Worm (Caenorhabditis elegans) whole organism, L4 larva: ENCODE measurements around the gene srw-118.

Experiments used
- F44E2.7 ChIP-seq: fragments of 200-800 bp; sonication (Bioruptor generic); IDR thresholded peaks from 2 replicates; pipeline ENCODE4 v2.1.2; 2022; ENCODE audit warnings: missing genetic modification characterization, missing compliant biosample characterization
- F49E8.2 ChIP-seq: sonication (generic microtip); optimal IDR thresholded peaks from 2 replicates; lab custom pipeline; 2016; ENCODE audit warnings: missing compliant biosample characterization, mild to moderate bottlenecking, missing genetic modification characterization, borderline replicate concordance
- aha-1 ChIP-seq: fragments of 150-350 bp; peaks from one replicate; lab custom pipeline; 2014; ENCODE audit warnings: missing biosample characterization, missing genetic modification characterization
- aly-2 ChIP-seq: sonication (generic microtip); optimal IDR thresholded peaks from 2 replicates; lab custom pipeline; 2018; ENCODE audit warnings: missing biosample characterization, missing genetic modification characterization
- ceh-44 ChIP-seq: fragments of 200-800 bp; sonication (Bioruptor generic); IDR thresholded peaks from 2 replicates; pipeline ENCODE4 v1.3.6; 2022; ENCODE audit warnings: missing genetic modification reagents, missing genetic modification characterization, missing compliant biosample characterization
- ceh-82 ChIP-seq: sonication (generic microtip); optimal IDR thresholded peaks from 2 replicates; lab custom pipeline; 2017; ENCODE audit warnings: missing biosample characterization, missing genetic modification characterization
- ctbp-1 ChIP-seq: fragments of 200-800 bp; sonication (Bioruptor generic); IDR thresholded peaks from 2 replicates; pipeline ENCODE4 v1.3.6; 2022; ENCODE audit warnings: missing genetic modification reagents, missing genetic modification characterization, missing compliant biosample characterization
- daf-19 ChIP-seq: fragments of 200-800 bp; sonication (Bioruptor generic); conservative IDR thresholded peaks from 2 replicates; pipeline ENCODE4 v1.3.6; 2022; ENCODE audit warnings: missing genetic modification characterization, missing compliant biosample characterization
- hif-1 ChIP-seq, 2 experiments: sonication (generic microtip); optimal IDR thresholded peaks; 2 replicates each; lab custom pipeline; 2016 to 2017; ENCODE audit warnings: missing compliant biosample characterization in 2 of 2, missing genetic modification characterization in 2 of 2, missing genetic modification reagents in 2 of 2, missing genotype in 2 of 2, mild to moderate bottlenecking in 1 of 2
- hlh-11 ChIP-seq: fragments of 200-800 bp; sonication (Bioruptor generic); optimal IDR thresholded peaks from 2 replicates; lab custom pipeline; 2018; ENCODE audit warnings: mild to moderate bottlenecking, missing genetic modification characterization, missing compliant biosample characterization
- hlh-30 ChIP-seq: sonication (generic microtip); optimal IDR thresholded peaks from 2 replicates; lab custom pipeline; 2017; ENCODE audit warnings: antibody characterized with exemption, mild to moderate bottlenecking, missing genetic modification characterization, missing compliant biosample characterization; ENCODE audit not compliant: insufficient read depth
- hmg-1.1 ChIP-seq: fragments of 200-800 bp; sonication (Bioruptor generic); IDR thresholded peaks from 2 replicates; pipeline ENCODE4 v1.3.6; 2022; ENCODE audit warnings: missing genetic modification reagents, missing genetic modification characterization, missing compliant biosample characterization
- lim-7 ChIP-seq: fragments of 200-800 bp; sonication (Bioruptor generic); IDR thresholded peaks from 2 replicates; pipeline ENCODE4 v1.3.6; 2022; ENCODE audit warnings: missing genetic modification characterization, missing compliant biosample characterization
- lin-1 ChIP-seq: fragments of 200-800 bp; sonication (Bioruptor generic); IDR thresholded peaks from 2 replicates; pipeline ENCODE4 v1.3.6; 2022; ENCODE audit warnings: missing genetic modification reagents, missing genetic modification characterization, missing compliant biosample characterization
- lin-15B ChIP-seq: fragments of 150-350 bp; sonication (generic microtip); optimal IDR thresholded peaks from 3 replicates; lab custom pipeline; 2014; ENCODE audit warnings: missing biosample characterization, missing genetic modification characterization
- lin-38 ChIP-seq: fragments of 200-800 bp; sonication (Bioruptor generic); IDR thresholded peaks from 2 replicates; pipeline ENCODE4 v1.3.6; 2022; ENCODE audit warnings: missing genetic modification reagents, missing genetic modification characterization, missing compliant biosample characterization
- lin-39 ChIP-seq: fragments of 150-350 bp; optimal IDR thresholded peaks from 2 replicates; lab custom pipeline; 2014; ENCODE audit warnings: missing biosample characterization, missing genetic modification reagents, missing genetic modification characterization
- mdl-1 ChIP-seq, 2 experiments: fragments of 150-350 bp in 1 of 2; sonication (generic microtip) in 1 of 2; optimal IDR thresholded peaks; 2 replicates each; lab custom pipeline; 2014 to 2017; ENCODE audit warnings: missing biosample characterization in 2 of 2, missing genetic modification characterization in 2 of 2
- mdt-29 ChIP-seq: fragments of 200-800 bp; sonication (Bioruptor generic); IDR thresholded peaks from 2 replicates; pipeline ENCODE4 v1.3.6; 2022; ENCODE audit warnings: missing genetic modification reagents, missing genetic modification characterization, missing compliant biosample characterization
- mxl-2 ChIP-seq: fragments of 200-800 bp; sonication (Bioruptor generic); conservative IDR thresholded peaks from 2 replicates; pipeline ENCODE4 v1.3.6; 2022; ENCODE audit warnings: missing genetic modification reagents, missing genetic modification characterization, missing compliant biosample characterization
- nhr-11 ChIP-seq: fragments of 150-350 bp; optimal IDR thresholded peaks from 2 replicates; lab custom pipeline; 2014; ENCODE audit warnings: missing biosample characterization, missing genetic modification characterization
- nhr-237 ChIP-seq: sonication (generic microtip); optimal IDR thresholded peaks from 2 replicates; lab custom pipeline; 2017; ENCODE audit warnings: missing biosample characterization, missing genetic modification characterization
- nhr-48 ChIP-seq: sonication (generic microtip); optimal IDR thresholded peaks from 2 replicates; lab custom pipeline; 2016; ENCODE audit warnings: mild to moderate bottlenecking, missing genetic modification characterization, missing compliant biosample characterization
- nhr-76 ChIP-seq: fragments of 150-350 bp; optimal IDR thresholded peaks from 2 replicates; lab custom pipeline; 2014; ENCODE audit warnings: missing biosample characterization, missing genetic modification characterization
- php-3 ChIP-seq: fragments of 200-800 bp; sonication (Bioruptor generic); IDR thresholded peaks from 2 replicates; pipeline ENCODE4 v1.3.6; 2022; ENCODE audit warnings: missing genetic modification reagents, missing genetic modification characterization, missing compliant biosample characterization
- pqm-1 ChIP-seq: sonication (generic microtip); optimal IDR thresholded peaks from 2 replicates; lab custom pipeline; 2017; ENCODE audit warnings: missing biosample characterization, missing genetic modification characterization
- rbr-2 ChIP-seq: sonication (generic microtip); optimal IDR thresholded peaks from 2 replicates; lab custom pipeline; 2016; ENCODE audit warnings: missing genotype, missing genetic modification characterization, missing compliant biosample characterization
- set-16 ChIP-seq: fragments of 200-800 bp; sonication (Bioruptor generic); IDR thresholded peaks from 2 replicates; pipeline ENCODE4 v1.3.6; 2022; ENCODE audit warnings: missing genetic modification reagents, missing genetic modification characterization, missing compliant biosample characterization
- skn-1 ChIP-seq: fragments of 150-350 bp; optimal IDR thresholded peaks from 2 replicates; lab custom pipeline; 2014; ENCODE audit warnings: missing biosample characterization, missing genetic modification characterization
- spr-1 ChIP-seq: sonication (generic microtip); optimal IDR thresholded peaks from 2 replicates; lab custom pipeline; 2016; ENCODE audit warnings: mild to moderate bottlenecking, missing genetic modification characterization, missing compliant biosample characterization
- unc-62 ChIP-seq, 3 experiments: fragments of 150-350 bp in 1 of 3; sonication (generic microtip); optimal IDR thresholded peaks in 2 of 3; peaks in 1 of 3; 1 replicate in 1 of 3; 2 replicates in 2 of 3; lab custom pipeline; 2014 to 2017; ENCODE audit warnings: missing biosample characterization in 3 of 3, missing genetic modification characterization in 3 of 3, missing genetic modification reagents in 3 of 3, missing genotype in 1 of 3
- vab-7 ChIP-seq: fragments of 200-800 bp; sonication (Bioruptor generic); IDR thresholded peaks from 2 replicates; pipeline ENCODE4 v1.3.6; 2022; ENCODE audit warnings: missing genetic modification reagents, missing genetic modification characterization, missing compliant biosample characterization
- zfp-2 ChIP-seq: sonication (generic microtip); optimal IDR thresholded peaks from 2 replicates; lab custom pipeline; 2016; ENCODE audit warnings: mild to moderate bottlenecking, missing genetic modification characterization, missing compliant biosample characterization
- zip-11 ChIP-seq: fragments of 200-800 bp; sonication (Bioruptor generic); IDR thresholded peaks from 2 replicates; pipeline ENCODE4 v1.3.6; 2022; ENCODE audit warnings: missing genetic modification characterization, missing compliant biosample characterization
- zip-2 ChIP-seq: fragments of 150-350 bp; optimal IDR thresholded peaks from 2 replicates; lab custom pipeline; 2014; ENCODE audit warnings: missing biosample characterization, missing genetic modification characterization

The srw-118 gene

DNA sequence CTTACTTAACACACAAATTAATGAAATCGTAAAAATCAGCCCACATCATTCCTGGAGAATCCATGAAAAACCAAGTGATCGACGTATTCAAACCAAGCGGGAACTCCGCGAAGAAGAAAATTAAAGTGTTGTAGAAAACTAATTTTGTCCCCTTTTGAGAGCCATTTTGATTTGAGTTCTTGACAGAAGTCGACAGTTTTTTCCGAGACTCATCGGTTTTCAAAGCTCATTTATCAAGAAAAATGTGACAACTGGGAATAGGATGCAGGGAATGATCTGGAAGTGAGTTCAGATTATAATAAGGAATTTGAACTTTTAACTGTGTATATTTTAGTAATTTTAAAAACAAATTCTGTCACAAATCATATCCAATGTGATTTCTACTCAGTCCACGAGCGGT lies 31.5 kb upstream of the srw-118 start, which contains the start of gene srw-135:
srw-135 (minus strand) TSS at position 101 of the 400 bp plus-strand sequence.
- no peak for TF ChIP-seq ceh-82 (tag; lab: Kevin White, UChicago)
- no peak for TF ChIP-seq nhr-76 (tag; lab: Kevin White, UChicago)
- no peak for TF ChIP-seq zip-11
- TF ChIP-seq pqm-1 (tag; lab: Kevin White, UChicago) = no peak
- peak; percentile 44 for TF ChIP-seq aha-1 (tag; lab: Kevin White, UChicago)
- TF ChIP-seq hif-1 (tag; optimal IDR thresholded peaks at IDR 0.05; lab: Kevin White, UChicago) = no peak
- no peak for TF ChIP-seq spr-1
- TF ChIP-seq hmg-1.1 = no peak
- no peak for TF ChIP-seq lim-7 (GFP tag; lab: Robert Waterston, UW)
- no peak for TF ChIP-seq mdt-29 (GFP tag; lab: Robert Waterston, UW)
- peak in 1 of 2 experiments; percentile 20 for TF ChIP-seq unc-62 (GFP tag; optimal IDR thresholded peaks at IDR 0.05 in 1 of 2; lab: Kevin White, UChicago)
- TF ChIP-seq unc-62 (tag; optimal IDR thresholded peaks at IDR 0.05; lab: Kevin White, UChicago) = no peak

DNA sequence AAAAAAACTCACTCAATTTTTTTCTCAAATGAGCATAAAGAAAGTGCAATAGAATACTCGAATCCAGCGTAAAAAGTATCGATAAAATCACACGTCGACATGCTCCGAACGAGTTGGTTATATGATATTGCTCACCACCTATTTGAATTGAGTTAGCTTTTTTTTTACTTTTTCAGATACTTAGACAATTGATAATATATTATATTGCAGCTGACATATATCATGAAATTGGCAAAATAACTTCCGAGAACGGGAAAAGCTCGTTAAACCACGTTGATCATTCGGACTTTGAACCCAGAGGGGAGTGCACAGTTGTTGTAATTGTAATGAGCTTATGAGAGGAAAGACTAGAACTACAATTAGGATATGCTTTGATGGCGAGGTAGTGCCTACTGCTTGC lies 30.6 kb upstream of the srw-118 start, which contains the start of gene srw-136:
srw-136 (minus strand) TSS at position 101 of the 400 bp plus-strand sequence.
- peak in 1 of 2 experiments; percentile 41 for TF ChIP-seq unc-62 (GFP tag; optimal IDR thresholded peaks at IDR 0.05 in 1 of 2; lab: Kevin White, UChicago)
- TF ChIP-seq unc-62 (tag; optimal IDR thresholded peaks at IDR 0.05; lab: Kevin White, UChicago) = no peak
- no peak for TF ChIP-seq daf-19 (GFP tag; lab: Robert Waterston, UW)
- TF ChIP-seq ctbp-1 (GFP tag; lab: Robert Waterston, UW) = no peak
- TF ChIP-seq F49E8.2 (tag; lab: Kevin White, UChicago) = no peak
- TF ChIP-seq lin-15B (tag; lab: Kevin White, UChicago) = no peak
- TF ChIP-seq set-16 (GFP tag; lab: Robert Waterston, UW) = no peak
- no peak for TF ChIP-seq php-3 (GFP tag; lab: Robert Waterston, UW)
- no peak for TF ChIP-seq nhr-237 (tag; lab: Kevin White, UChicago)

DNA sequence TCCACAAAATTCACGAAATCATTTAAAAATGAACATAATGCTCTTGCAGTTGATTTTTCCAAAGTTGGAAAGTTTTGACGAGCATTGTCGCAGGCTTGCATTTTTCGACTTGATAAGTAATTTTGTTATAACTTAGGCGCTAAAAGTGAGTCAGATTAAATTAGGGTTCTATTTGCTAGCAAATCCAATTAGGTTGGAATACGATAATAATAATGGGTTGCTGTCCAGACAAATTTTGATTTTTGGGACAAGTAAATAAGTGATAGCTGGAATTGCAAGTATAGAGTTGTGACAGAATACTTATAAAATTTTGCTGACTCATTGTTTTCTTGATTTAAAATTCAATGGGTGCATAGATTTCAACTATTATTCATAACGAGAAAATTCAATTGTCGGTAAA lies 26.1 kb upstream of the srw-118 start, which contains the start of gene srw-112:
srw-112 (minus strand) TSS at position 101 of the 400 bp plus-strand sequence.
- TF ChIP-seq ctbp-1 (GFP tag; lab: Robert Waterston, UW) (no peak), aha-1 (tag; lab: Kevin White, UChicago) (peak; percentile 19)

DNA sequence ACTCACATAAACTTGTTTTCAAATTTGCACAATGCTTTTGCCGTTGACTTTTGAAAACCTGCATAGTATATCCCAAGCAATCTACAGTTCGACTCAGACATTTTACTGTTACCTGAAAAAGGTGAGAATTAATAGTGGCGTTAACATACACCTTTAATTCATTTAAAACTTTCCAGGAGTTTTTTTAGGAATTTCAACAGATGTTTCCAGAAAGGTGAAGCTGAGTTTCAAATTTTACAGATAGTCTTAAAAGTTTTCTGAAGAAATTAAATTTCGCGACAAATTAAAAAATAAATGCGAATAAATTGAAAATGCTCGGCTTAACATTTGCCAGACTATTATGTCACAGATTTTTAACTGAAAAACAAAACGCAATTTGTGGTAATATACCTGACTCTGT lies 19.9 kb upstream of the srw-118 start, which contains the start of gene srw-119:
srw-119 (minus strand) TSS at position 101 of the 400 bp plus-strand sequence.
- TF ChIP-seq skn-1 (tag; lab: Kevin White, UChicago) (no peak), vab-7 (GFP tag; lab: Robert Waterston, UW) (no peak)

DNA sequence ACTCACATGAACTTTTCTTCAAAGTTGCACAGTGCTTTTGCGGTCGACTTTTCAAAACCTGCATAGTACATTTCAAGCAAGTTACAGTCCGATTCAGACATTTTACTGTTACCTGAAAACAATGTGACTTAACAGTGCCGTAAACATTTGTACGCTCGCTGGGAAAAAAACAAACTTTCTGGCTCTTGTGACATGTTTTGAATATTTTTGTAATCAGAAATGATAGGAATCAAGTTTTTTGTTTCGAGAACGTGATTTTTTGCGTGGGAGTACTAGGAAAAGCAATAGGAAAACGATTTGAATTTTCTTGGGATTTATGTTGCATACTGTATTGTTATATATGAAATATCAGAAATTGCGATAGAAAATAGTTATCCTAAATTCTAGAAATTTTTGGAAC lies 16.2 kb upstream of the srw-118 start, which contains the start of gene srw-120:
srw-120 (minus strand) TSS at position 101 of the 400 bp plus-strand sequence.
- TF ChIP-seq nhr-48 (no peak), hlh-30 (tag; lab: Kevin White, UChicago) (no peak), zip-11 (no peak), php-3 (GFP tag; lab: Robert Waterston, UW) (no peak), nhr-11 (tag; lab: Kevin White, UChicago) (no peak), nhr-237 (tag; lab: Kevin White, UChicago) (no peak), ceh-44 (GFP tag; lab: Robert Waterston, UW) (no peak), lin-39 (tag; lab: Kevin White, UChicago) (no peak), lin-38 (no peak), zfp-2 (no peak), mdl-1 (tag; optimal IDR thresholded peaks at IDR 0.05; lab: Kevin White, UChicago) (no peak), lin-1 (GFP tag; lab: Robert Waterston, UW) (no peak), mxl-2 (no peak), zip-2 (tag; lab: Kevin White, UChicago) (no peak), aly-2 (no peak), rbr-2 (tag; lab: Kevin White, UChicago) (no peak), hlh-11 (tag; lab: Kevin White, UChicago) (no peak), lin-15B (tag; lab: Kevin White, UChicago) (no peak), F44E2.7 (GFP tag; lab: Robert Waterston, UW) (no peak)
